Fruit fly (Drosophila melanogaster): Measurements from ENCODE around the gene Spn28F.

Gene Spn28F

dm6 chr2L:8266145-8266544 is 24.5 kb upstream of the Spn28F start (continued):
- TF ChIP-seq Dip2 (GFP tag; IDR thresholded peaks at IDR 0.05) (no peak; the same call in 1 of the 2 replicates), Trl (optimal IDR thresholded peaks at IDR 0.05) (no peak), Trl (GFP tag; optimal IDR thresholded peaks at IDR 0.05) (no peak), mld (GFP tag; IDR thresholded peaks at IDR 0.05; ENCODE audit: partially characterized antibody) (no peak), chinmo (GFP tag; IDR thresholded peaks at IDR 0.05; ENCODE audit: partially characterized antibody) (no peak), BEAF-32 (GFP tag; optimal IDR thresholded peaks at IDR 0.05) (no peak), Gsc (GFP tag; IDR thresholded peaks at IDR 0.05) (no peak), CG11456 (GFP tag; IDR thresholded peaks at IDR 0.05) (no peak), CG4360 (GFP tag; IDR thresholded peaks at IDR 0.05) (no peak), CG34422 (GFP tag; IDR thresholded peaks at IDR 0.05) (0 out of 3 replicates have a peak, but pooled peaks have one; percentile 34), onecut (GFP tag; IDR thresholded peaks at IDR 0.05) (peak; percentile 47), Hey (tag; optimal IDR thresholded peaks at IDR 0.05) (no peak), CG6813 (GFP tag; optimal IDR thresholded peaks at IDR 0.05) (peak; percentile 36), chn (GFP tag; optimal IDR thresholded peaks at IDR 0.05) (no peak), her (GFP tag; optimal IDR thresholded peaks at IDR 0.05) (no peak), TFAM (GFP tag; optimal IDR thresholded peaks at IDR 0.05) (no peak), CG8478 (optimal IDR thresholded peaks at IDR 0.05) (no peak), CG32772 (GFP tag; IDR thresholded peaks at IDR 0.05) (no peak), CG5180 (GFP tag; optimal IDR thresholded peaks at IDR 0.05) (peak; percentile 40), CG3838 (GFP tag; optimal IDR thresholded peaks at IDR 0.05) (no peak), bcd (GFP tag; optimal IDR thresholded peaks at IDR 0.05) (peak; percentile 46), CG1647 (GFP tag; optimal IDR thresholded peaks at IDR 0.05) (no peak), CG10543 (GFP tag; optimal IDR thresholded peaks at IDR 0.05) (no peak), trh (GFP tag; optimal IDR thresholded peaks at IDR 0.05) (no peak), CG3163 (GFP tag; optimal IDR thresholded peaks at IDR 0.05) (no peak), CG12942 (GFP tag; optimal IDR thresholded peaks at IDR 0.05) (peak; percentile 4), cato (GFP tag; optimal IDR thresholded peaks at IDR 0.05; ENCODE audit: borderline replicate concordance) (no peak), sqz (GFP tag; optimal IDR thresholded peaks at IDR 0.05) (peak; percentile 22), pros (GFP tag; optimal IDR thresholded peaks at IDR 0.05) (no peak), Ets65A (GFP tag) (peak; percentile 80), dpn (GFP tag; optimal IDR thresholded peaks at IDR 0.05) (peak in 1 of 2 experiments; percentile 56), nerfin-2 (GFP tag; IDR thresholded peaks at IDR 0.05; ENCODE audit: partially characterized antibody) (no peak), CG8281 (tag; optimal IDR thresholded peaks at IDR 0.05) (peak; percentile 36), CG1233 (GFP tag; optimal IDR thresholded peaks at IDR 0.05) (peak; percentile 55), Fer3 (tag; optimal IDR thresholded peaks at IDR 0.05) (peak; percentile 58), tin (GFP tag; optimal IDR thresholded peaks at IDR 0.05) (peak; percentile 9), Hand (GFP tag; optimal IDR thresholded peaks at IDR 0.05) (no peak), CG15601 (tag; optimal IDR thresholded peaks at IDR 0.05) (peak; percentile 35), ab (GFP tag; optimal IDR thresholded peaks at IDR 0.05) (no peak), br (optimal IDR thresholded peaks at IDR 0.05) (no peak), gsb-n (tag; optimal IDR thresholded peaks at IDR 0.05) (peak; percentile 28), CG42726 (GFP tag; IDR thresholded peaks at IDR 0.05; ENCODE audit: partially characterized antibody) (no peak), CG9609 (GFP tag; optimal IDR thresholded peaks at IDR 0.05) (no peak), bsh (GFP tag; optimal IDR thresholded peaks at IDR 0.05) (peak; percentile 43 to 65), CG13424 (tag; optimal IDR thresholded peaks at IDR 0.05) (peak; percentile 85), CG32532 (GFP tag; IDR thresholded peaks at IDR 0.05) (peak; percentile 11; the same call in 1 of the 2 replicates), maf-S (GFP tag; optimal IDR thresholded peaks at IDR 0.05) (no peak), salm (tag; optimal IDR thresholded peaks at IDR 0.05) (no peak), CG4854 (GFP tag; optimal IDR thresholded peaks at IDR 0.05) (no peak), CG30403 (GFP tag; optimal IDR thresholded peaks at IDR 0.05) (peak; percentile 61), lola (GFP tag; optimal IDR thresholded peaks at IDR 0.05) (peak in 1 of 3 experiments; percentile 29)
